Worm (Caenorhabditis elegans): Measurements from ENCODE around the gene gcy-15.

The gcy-15 gene

ce11 chrII:3196966-3197365 lies at the start of gene gcy-15:
Gene gcy-15, minus strand, starts transcription at chrII:3197066.
- TF ChIP-seq cnd-1 (tag; optimal IDR thresholded peaks at IDR 0.05): no peak
- TF ChIP-seq snpc-4 (tag; optimal IDR thresholded peaks at IDR 0.05): no peak
- TF ChIP-seq lin-13 (tag; optimal IDR thresholded peaks at IDR 0.05): no peak
- TF ChIP-seq elt-3 (tag; optimal IDR thresholded peaks at IDR 0.05): no peak
- TF ChIP-seq pha-4 (tag; optimal IDR thresholded peaks at IDR 0.05): no peak

ce11 chrII:3245836-3246235 lies 49.0 kb upstream of the gcy-15 start, which contains the start of gene C17F4.7:
Gene C17F4.7, minus strand, starts transcription at chrII:3246015.
- TF ChIP-seq sptf-1 (tag; optimal IDR thresholded peaks at IDR 0.05): no peak
- TF ChIP-seq flh-1 (GFP tag; optimal IDR thresholded peaks at IDR 0.05): no peak
- TF ChIP-seq ham-2 (GFP tag; optimal IDR thresholded peaks at IDR 0.05): no peak
- no peak for TF ChIP-seq lsy-2 (tag; optimal IDR thresholded peaks at IDR 0.05)
- no peak for TF ChIP-seq nhr-28 (tag; optimal IDR thresholded peaks at IDR 0.05)
- TF ChIP-seq cnd-1 (tag; optimal IDR thresholded peaks at IDR 0.05): no peak
- TF ChIP-seq snpc-4 (tag; optimal IDR thresholded peaks at IDR 0.05): no peak
- no peak for TF ChIP-seq M03D4.4 (tag; optimal IDR thresholded peaks at IDR 0.05)
- no peak for TF ChIP-seq nhr-237 (tag; optimal IDR thresholded peaks at IDR 0.05)
- no peak for TF ChIP-seq zip-8 (tag; optimal IDR thresholded peaks at IDR 0.05)
- no peak for TF ChIP-seq ceh-43 (GFP tag; optimal IDR thresholded peaks at IDR 0.05)
- no peak for TF ChIP-seq nhr-76 (tag; optimal IDR thresholded peaks at IDR 0.05)
- no peak for TF ChIP-seq unc-120 (tag; optimal IDR thresholded peaks at IDR 0.05; ENCODE audit: poor library complexity, severe bottlenecking)
- no peak for TF ChIP-seq ceh-83 (GFP tag; optimal IDR thresholded peaks at IDR 0.05)
- TF ChIP-seq unc-62 (GFP tag; optimal IDR thresholded peaks at IDR 0.05): no peak
- TF ChIP-seq lin-32 (GFP tag; optimal IDR thresholded peaks at IDR 0.05): no peak
- no peak for TF ChIP-seq ceh-39 (tag; optimal IDR thresholded peaks at IDR 0.05)

ce11 chrII:3244758-3245157 lies 47.9 kb upstream of the gcy-15 start:
- TF ChIP-seq unc-62 (GFP tag; optimal IDR thresholded peaks at IDR 0.05) (no peak), unc-120 (tag; optimal IDR thresholded peaks at IDR 0.05; ENCODE audit: poor library complexity, severe bottlenecking) (no peak), nhr-12 (tag; optimal IDR thresholded peaks at IDR 0.05) (no peak), elt-3 (tag; optimal IDR thresholded peaks at IDR 0.05) (no peak), ztf-11 (tag; optimal IDR thresholded peaks at IDR 0.05) (no peak), bed-3 (GFP tag; optimal IDR thresholded peaks at IDR 0.05) (no peak), nhr-237 (tag; optimal IDR thresholded peaks at IDR 0.05) (no peak), mab-5 (tag; optimal IDR thresholded peaks at IDR 0.05) (no peak), zip-8 (tag; optimal IDR thresholded peaks at IDR 0.05) (no peak), ceh-83 (GFP tag; optimal IDR thresholded peaks at IDR 0.05) (no peak), lin-32 (GFP tag; optimal IDR thresholded peaks at IDR 0.05) (no peak), unc-39 (tag; optimal IDR thresholded peaks at IDR 0.05) (no peak), mep-1 (tag; optimal IDR thresholded peaks at IDR 0.05) (no peak), lsy-2 (tag; optimal IDR thresholded peaks at IDR 0.05) (no peak)

- no peak for TF ChIP-seq lsy-2 (tag; optimal IDR thresholded peaks at IDR 0.05)
- no peak for TF ChIP-seq bed-3 (GFP tag; optimal IDR thresholded peaks at IDR 0.05)
- TF ChIP-seq ztf-11 (tag; optimal IDR thresholded peaks at IDR 0.05): no peak
- no peak for TF ChIP-seq mls-2 (tag; optimal IDR thresholded peaks at IDR 0.05)
- TF ChIP-seq M03D4.4 (tag; optimal IDR thresholded peaks at IDR 0.05): no peak
- TF ChIP-seq nhr-2 (tag; optimal IDR thresholded peaks at IDR 0.05): no peak
- no peak for TF ChIP-seq flh-1 (GFP tag; optimal IDR thresholded peaks at IDR 0.05)
- no peak for TF ChIP-seq pha-4 (tag; optimal IDR thresholded peaks at IDR 0.05)
- no peak for TF ChIP-seq unc-62 (GFP tag; optimal IDR thresholded peaks at IDR 0.05)
These were observed 47.2 kb upstream of the gcy-15 start, which contains the start of gene C17F4.12 for ce11 chrII:3244070-3244469. Gene C17F4.12, minus strand, starts transcription at chrII:3244170.

- TF ChIP-seq elt-3 (tag; optimal IDR thresholded peaks at IDR 0.05) (peak; percentile 88), ceh-43 (GFP tag; optimal IDR thresholded peaks at IDR 0.05) (no peak), sptf-1 (tag; optimal IDR thresholded peaks at IDR 0.05) (no peak), elt-1 (tag; optimal IDR thresholded peaks at IDR 0.05; ENCODE audit: borderline replicate concordance, insufficient read depth) (no peak), ces-1 (GFP tag; optimal IDR thresholded peaks at IDR 0.05) (no peak), mls-2 (tag; optimal IDR thresholded peaks at IDR 0.05) (no peak), blmp-1 (tag; optimal IDR thresholded peaks at IDR 0.05) (peak; percentile 10), nhr-237 (tag; optimal IDR thresholded peaks at IDR 0.05) (no peak), nhr-12 (tag; optimal IDR thresholded peaks at IDR 0.05) (no peak), lsy-2 (tag; optimal IDR thresholded peaks at IDR 0.05) (no peak), nhr-2 (tag; optimal IDR thresholded peaks at IDR 0.05) (no peak), snpc-4 (tag; optimal IDR thresholded peaks at IDR 0.05) (no peak), drap-1 (GFP tag; optimal IDR thresholded peaks at IDR 0.05) (no peak), tbx-8 (GFP tag; optimal IDR thresholded peaks at IDR 0.05) (no peak)
These were observed 45.0 kb upstream of the gcy-15 start for ce11 chrII:3241842-3242241.

Data from whole organism, mixed stage, embryonic.